Fruit fly (Drosophila melanogaster): ENCODE data around the gene CG9917.

Gene CG9917

DNA sequence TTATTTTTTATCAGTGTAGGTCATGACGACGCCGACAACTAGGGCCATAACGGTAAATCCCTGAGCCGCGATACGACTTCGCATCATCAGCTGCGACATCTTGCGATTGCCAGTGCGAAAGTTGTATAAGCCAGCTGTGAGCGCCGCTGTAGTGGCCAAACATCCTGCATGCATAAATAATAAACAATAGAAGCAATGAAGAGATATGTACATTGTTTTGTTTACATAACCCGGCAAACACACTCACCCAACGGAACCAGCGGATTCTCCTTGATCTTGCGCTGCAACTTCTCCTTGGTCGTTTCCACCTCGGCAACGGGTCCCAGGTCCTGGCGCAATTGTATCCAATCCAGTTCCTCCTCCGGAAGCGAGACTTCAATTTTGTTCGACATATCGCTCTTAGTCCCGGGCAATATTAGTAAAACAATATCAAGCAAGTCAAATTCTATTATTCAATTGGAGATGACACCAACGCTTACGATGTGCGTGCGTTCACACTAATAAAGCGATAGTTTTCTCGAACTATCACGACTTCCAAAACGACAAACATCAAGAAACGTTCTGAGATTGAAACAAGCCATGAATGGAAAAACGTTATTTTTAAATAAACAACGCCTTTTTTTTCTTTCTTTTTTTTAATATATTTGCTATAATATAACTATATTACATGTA lies 8.7 kb upstream of the CG9917 start (continued):
- TF ChIP-seq salm (tag; optimal IDR thresholded peaks at IDR 0.05) (no peak), CG10462 (GFP tag; optimal IDR thresholded peaks at IDR 0.05) (no peak), CG12155 (GFP tag; optimal IDR thresholded peaks at IDR 0.05) (no peak), CG11456 (GFP tag; IDR thresholded peaks at IDR 0.05) (no peak), Lhr (GFP tag; optimal IDR thresholded peaks at IDR 0.05) (no peak)

DNA sequence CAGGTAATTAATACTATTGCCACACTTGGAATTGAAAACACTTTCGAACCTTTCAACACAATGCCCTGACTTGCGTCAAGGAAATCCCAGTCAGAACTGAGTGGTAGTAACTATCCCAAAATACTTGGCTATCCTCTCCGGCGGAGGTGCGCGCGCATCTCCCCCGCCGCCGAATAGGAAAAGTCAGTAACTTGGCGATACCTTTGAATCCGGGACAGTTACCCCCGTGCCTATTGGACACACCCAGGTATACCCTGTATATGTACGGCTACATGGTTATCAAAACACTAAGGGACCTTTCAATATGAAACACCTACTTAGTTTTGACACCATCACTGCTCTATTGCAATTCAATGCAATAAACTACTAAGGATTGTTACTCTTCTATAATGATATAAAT lies 7.6 kb upstream of the CG9917 start, which contains the start of gene CG9919:
Gene CG9919, minus strand, starts transcription at position 101 of the 400 bp plus-strand sequence.
- peak; percentile 82 for TF ChIP-seq ewg (GFP tag; optimal IDR thresholded peaks at IDR 0.05)
- no peak for TF ChIP-seq HLH3B (GFP tag; IDR thresholded peaks at IDR 0.05)
- TF ChIP-seq CG1602 (GFP tag; optimal IDR thresholded peaks at IDR 0.05), result no peak
- no peak for TF ChIP-seq NC2α (GFP tag; optimal IDR thresholded peaks at IDR 0.05)
- no peak for TF ChIP-seq CG17361 (GFP tag; IDR thresholded peaks at IDR 0.05)
- TF ChIP-seq GATAe (GFP tag; conservative IDR thresholded peaks at IDR 0.05), result no peak
- no peak for TF ChIP-seq CG11093 (GFP tag; IDR thresholded peaks at IDR 0.05)
- no peak for TF ChIP-seq gce (GFP tag; IDR thresholded peaks at IDR 0.05)
- TF ChIP-seq pzg (GFP tag; optimal IDR thresholded peaks at IDR 0.05), result peak; percentile 3
- no peak for TF ChIP-seq CG31224 (GFP tag; IDR thresholded peaks at IDR 0.05)
- TF ChIP-seq CG12744 (GFP tag; optimal IDR thresholded peaks at IDR 0.05), result no peak
- TF ChIP-seq Xbp1 (GFP tag; optimal IDR thresholded peaks at IDR 0.05), result no peak
- no peak for TF ChIP-seq crol (GFP tag; IDR thresholded peaks at IDR 0.05)
- TF ChIP-seq Nf-YC (tag; optimal IDR thresholded peaks at IDR 0.05), result no peak
- TF ChIP-seq Elba2 (GFP tag; optimal IDR thresholded peaks at IDR 0.05), result peak; percentile 35
- no peak for TF ChIP-seq CG3995 (GFP tag; optimal IDR thresholded peaks at IDR 0.05)
- no peak for TF ChIP-seq Atf6 (GFP tag; IDR thresholded peaks at IDR 0.05)
- no peak for TF ChIP-seq Hey (tag; optimal IDR thresholded peaks at IDR 0.05)
- TF ChIP-seq chm (GFP tag; IDR thresholded peaks at IDR 0.05), result no peak
- peak; percentile 23 for TF ChIP-seq nerfin-1 (tag; optimal IDR thresholded peaks at IDR 0.05)
- no peak for TF ChIP-seq sc (optimal IDR thresholded peaks at IDR 0.05)
- TF ChIP-seq sc (GFP tag; optimal IDR thresholded peaks at IDR 0.05), result no peak
- no peak for TF ChIP-seq tgo (GFP tag; IDR thresholded peaks at IDR 0.05)
- TF ChIP-seq CG15514 (GFP tag; optimal IDR thresholded peaks at IDR 0.05), result peak; percentile 16
- TF ChIP-seq CG10431 (GFP tag; optimal IDR thresholded peaks at IDR 0.05), result peak; percentile 89
- TF ChIP-seq CG10959 (GFP tag; IDR thresholded peaks at IDR 0.05), result no peak
- TF ChIP-seq row (GFP tag; IDR thresholded peaks at IDR 0.05), result peak; percentile 33; the same call in 1 of the 3 replicates

DNA sequence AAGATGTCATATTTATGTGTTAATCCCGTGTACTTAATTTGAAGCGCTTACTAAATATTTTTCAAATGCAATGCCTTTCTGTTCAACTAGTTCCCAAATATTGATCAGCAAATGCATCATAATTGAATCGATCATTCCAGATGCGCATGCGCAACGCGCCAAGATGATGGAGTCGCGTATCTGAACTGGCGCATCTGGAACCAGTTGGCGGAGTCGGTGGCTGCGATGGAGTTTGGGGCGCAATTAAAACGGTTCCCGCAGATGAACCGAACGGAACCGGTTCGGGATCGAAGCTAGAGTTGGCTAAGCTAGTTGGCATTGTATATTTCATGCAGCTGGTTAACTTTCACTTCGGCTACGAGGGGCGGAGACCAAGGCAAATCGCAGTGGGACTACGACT lies 2.4 kb upstream of the CG9917 start, which contains the start of gene CalpC:
Gene CalpC, plus strand, starts transcription at position 292 of the 400 bp plus-strand sequence.
- no peak for TF ChIP-seq CG17361 (GFP tag; IDR thresholded peaks at IDR 0.05)
- no peak for TF ChIP-seq NC2β (GFP tag; optimal IDR thresholded peaks at IDR 0.05)
- no peak for TF ChIP-seq CG11093 (GFP tag; IDR thresholded peaks at IDR 0.05)
- no peak for TF ChIP-seq CG11456 (GFP tag; IDR thresholded peaks at IDR 0.05)
- no peak for TF ChIP-seq CG3726 (GFP tag; IDR thresholded peaks at IDR 0.05)
- TF ChIP-seq Atf3 (GFP tag; optimal IDR thresholded peaks at IDR 0.05), result no peak
- no peak for TF ChIP-seq pho (GFP tag; optimal IDR thresholded peaks at IDR 0.05)
- TF ChIP-seq trh (GFP tag; optimal IDR thresholded peaks at IDR 0.05), result no peak
- TF ChIP-seq pum (GFP tag; optimal IDR thresholded peaks at IDR 0.05), result no peak
- TF ChIP-seq B-H1 (GFP tag; IDR thresholded peaks at IDR 0.05), result no peak
- TF ChIP-seq CG10565 (GFP tag; optimal IDR thresholded peaks at IDR 0.05), result no peak
- no peak for TF ChIP-seq CG34224 (GFP tag; IDR thresholded peaks at IDR 0.05; ENCODE audit: partially characterized antibody)
- no peak for TF ChIP-seq Aef1 (GFP tag; IDR thresholded peaks at IDR 0.05)
- no peak for TF ChIP-seq pb (GFP tag; optimal IDR thresholded peaks at IDR 0.05)
- no peak for TF ChIP-seq CG9876 (GFP tag; optimal IDR thresholded peaks at IDR 0.05)
- no peak for TF ChIP-seq gem (tag; optimal IDR thresholded peaks at IDR 0.05)
- TF ChIP-seq Bteb2 (GFP tag; optimal IDR thresholded peaks at IDR 0.05), result no peak
- no peak for TF ChIP-seq CG13624 (GFP tag; optimal IDR thresholded peaks at IDR 0.05)
- TF ChIP-seq CG10366 (GFP tag; IDR thresholded peaks at IDR 0.05), result no peak
- no peak for TF ChIP-seq CG15696 (tag; optimal IDR thresholded peaks at IDR 0.05)
- no peak for TF ChIP-seq ash1 (GFP tag; optimal IDR thresholded peaks at IDR 0.05)
- no peak for TF ChIP-seq Max (GFP tag; optimal IDR thresholded peaks at IDR 0.05)
